Fruit fly (Drosophila melanogaster) whole organism, embryonic: ENCODE data around the gene CG14805.

Experiments used
- Asciz ChIP-seq: fragments of 200-800 bp; sonication (Bioruptor generic); optimal IDR thresholded peaks from 2 replicates; lab custom pipeline; 2017; ENCODE audit warnings: missing biosample characterization, mild to moderate bottlenecking, missing genetic modification characterization, missing genetic modification reagents
- Awh ChIP-seq: fragments of 200-800 bp; sonication (Bioruptor generic); IDR thresholded peaks from 2 replicates; pipeline ENCODE4, ENCODE4 v1.3.6; 2022; ENCODE audit warnings: missing biosample characterization, missing genetic modification characterization
- BEAF-32 ChIP-seq: fragments of 200-800 bp; sonication (Bioruptor generic); optimal IDR thresholded peaks from 3 replicates; lab custom pipeline; 2017; ENCODE audit warnings: missing biosample characterization, missing genetic modification characterization, mild to moderate bottlenecking, moderate library complexity, missing genetic modification reagents
- Bdp1 ChIP-seq: fragments of 200-800 bp; sonication (Bioruptor generic); optimal IDR thresholded peaks from 3 replicates; lab custom pipeline; 2016; ENCODE audit warnings: missing biosample characterization, missing genetic modification characterization
- C15 ChIP-seq: fragments of 200-800 bp; sonication (Bioruptor generic); IDR thresholded peaks from 3 replicates; pipeline ENCODE4 v1.3.6; 2022; ENCODE audit warnings: missing biosample characterization, missing genetic modification characterization
- CG12236 ChIP-seq: fragments of 200-800 bp; sonication (Bioruptor generic); optimal IDR thresholded peaks from 2 replicates; lab custom pipeline; 2016; ENCODE audit warnings: missing biosample characterization, missing genetic modification characterization
- CG12299 ChIP-seq: fragments of 200-800 bp; sonication (Bioruptor generic); optimal IDR thresholded peaks from 2 replicates; lab custom pipeline; 2018; ENCODE audit warnings: missing biosample characterization, mild to moderate bottlenecking, missing genetic modification characterization
- CG13424 ChIP-seq: fragments of 200-800 bp; sonication (Bioruptor generic); optimal IDR thresholded peaks from 2 replicates; lab custom pipeline; 2019; ENCODE audit warnings: missing biosample characterization, mild to moderate bottlenecking, missing genetic modification characterization, moderate library complexity
- CG14050 ChIP-seq: fragments of 200-800 bp; sonication (Bioruptor generic); IDR thresholded peaks from 3 replicates; pipeline ENCODE4 v1.3.6; 2022; ENCODE audit warnings: missing biosample characterization, missing genetic modification characterization
- CG17612 ChIP-seq: fragments of 200-800 bp; sonication (Bioruptor generic); IDR thresholded peaks from 2 replicates; pipeline ENCODE4 v1.3.6; 2022; ENCODE audit warnings: missing biosample characterization, missing genetic modification characterization
- CG17829 ChIP-seq: fragments of 200-800 bp; optimal IDR thresholded peaks from 2 replicates; lab custom pipeline; 2019; ENCODE audit warnings: missing biosample characterization, mild to moderate bottlenecking, missing genetic modification characterization, moderate library complexity
- CG18764 ChIP-seq: fragments of 200-800 bp; sonication (Bioruptor generic); optimal IDR thresholded peaks from 3 replicates; lab custom pipeline; 2016; ENCODE audit warnings: missing biosample characterization, missing genetic modification characterization
- CG2678 ChIP-seq: fragments of 200-800 bp; sonication (Bioruptor generic); optimal IDR thresholded peaks from 3 replicates; lab custom pipeline; 2019; ENCODE audit warnings: missing biosample characterization, mild to moderate bottlenecking, missing genetic modification characterization, moderate library complexity
- CG3065 ChIP-seq: fragments of 200-800 bp; sonication (Bioruptor generic); optimal IDR thresholded peaks from 2 replicates; lab custom pipeline; 2016; ENCODE audit warnings: missing biosample characterization, missing genetic modification characterization
- CG31365 ChIP-seq: fragments of 200-800 bp; sonication (Bioruptor generic); optimal IDR thresholded peaks from 2 replicates; lab custom pipeline; 2018; ENCODE audit warnings: missing biosample characterization, mild to moderate bottlenecking, missing genetic modification characterization
- CG34224 ChIP-seq: fragments of 200-800 bp; sonication (Bioruptor generic); IDR thresholded peaks from 3 replicates; pipeline ENCODE4 v1.3.6; 2022; ENCODE audit warnings: missing biosample characterization, missing genetic modification characterization; ENCODE audit not compliant: partially characterized antibody
- CG34422 ChIP-seq: fragments of 200-800 bp; sonication (Bioruptor generic); IDR thresholded peaks from 3 replicates; pipeline ENCODE4 v1.3.6; 2022; ENCODE audit warnings: missing biosample characterization, missing genetic modification characterization
- CG3847 ChIP-seq: fragments of 200-800 bp; sonication (Bioruptor generic); IDR thresholded peaks from 2 replicates; pipeline ENCODE4 v1.3.6; 2022; ENCODE audit warnings: missing biosample characterization, missing genetic modification characterization
- CG4282 ChIP-seq: fragments of 200-800 bp; sonication (Bioruptor generic); optimal IDR thresholded peaks from 2 replicates; lab custom pipeline; 2016; ENCODE audit warnings: missing biosample characterization, missing genetic modification characterization
- CG4360 ChIP-seq: fragments of 200-800 bp; sonication (Bioruptor generic); IDR thresholded peaks from 2 replicates; pipeline ENCODE4 v1.3.6; 2022; ENCODE audit warnings: missing biosample characterization, missing genetic modification characterization
- CG43689 ChIP-seq: fragments of 200-800 bp; sonication (Bioruptor generic); IDR thresholded peaks from 2 replicates; pipeline ENCODE4 v1.3.6; 2022; ENCODE audit warnings: missing biosample characterization, missing genetic modification characterization
- CG6683 ChIP-seq: fragments of 200-800 bp; sonication (Bioruptor generic); optimal IDR thresholded peaks from 2 replicates; lab custom pipeline; 2017; ENCODE audit warnings: missing biosample characterization, mild to moderate bottlenecking, missing genetic modification characterization, missing genetic modification reagents
- CG7745 ChIP-seq: fragments of 200-800 bp; sonication (Bioruptor generic); optimal IDR thresholded peaks from 2 replicates; lab custom pipeline; 2018; ENCODE audit warnings: missing biosample characterization, mild to moderate bottlenecking, missing genetic modification characterization, moderate library complexity
- CG9215 ChIP-seq: fragments of 200-800 bp; sonication (Bioruptor generic); IDR thresholded peaks from 2 replicates; pipeline ENCODE4 v1.3.6; 2022; ENCODE audit warnings: missing biosample characterization, missing genetic modification characterization
- CG9932 ChIP-seq: fragments of 200-800 bp; sonication (Bioruptor generic); IDR thresholded peaks from 2 replicates; pipeline ENCODE4 v1.3.6; 2022; ENCODE audit warnings: missing biosample characterization, missing genetic modification characterization
- Dip2 ChIP-seq: fragments of 200-800 bp; sonication (Bioruptor generic); IDR thresholded peaks from 2 replicates; pipeline ENCODE4 v1.3.6; 2022; ENCODE audit warnings: missing biosample characterization, missing genetic modification characterization
- Drgx ChIP-seq: fragments of 200-800 bp; sonication (Bioruptor generic); IDR thresholded peaks from 2 replicates; pipeline ENCODE4 v1.3.6; 2022; ENCODE audit warnings: missing biosample characterization, missing genetic modification characterization
- H2.0 ChIP-seq: fragments of 200-800 bp; sonication (Bioruptor generic); IDR thresholded peaks from 2 replicates; pipeline ENCODE4 v1.3.6; 2022; ENCODE audit warnings: missing biosample characterization, missing genetic modification characterization
- HLHmδ ChIP-seq: fragments of 200-800 bp; sonication (Bioruptor generic); optimal IDR thresholded peaks from 2 replicates; lab custom pipeline; 2018; ENCODE audit warnings: missing biosample characterization, mild to moderate bottlenecking, missing genetic modification characterization, moderate library complexity
- Kr ChIP-seq: fragments of 200-800 bp; sonication (Bioruptor generic); optimal IDR thresholded peaks from 2 replicates; lab custom pipeline; 2017; ENCODE audit warnings: missing biosample characterization, mild to moderate bottlenecking, missing genetic modification characterization
- Max ChIP-seq: fragments of 200-800 bp; sonication (Bioruptor generic); optimal IDR thresholded peaks from 2 replicates; lab custom pipeline; 2016; ENCODE audit warnings: missing biosample characterization, mild to moderate bottlenecking, missing genetic modification characterization
- NK7.1 ChIP-seq: fragments of 200-800 bp; sonication (Bioruptor generic); optimal IDR thresholded peaks from 3 replicates; lab custom pipeline; 2016; ENCODE audit warnings: missing biosample characterization, missing genetic modification characterization
- Oli ChIP-seq: fragments of 200-800 bp; sonication (Bioruptor generic); optimal IDR thresholded peaks from 2 replicates; lab custom pipeline; 2018; ENCODE audit warnings: missing biosample characterization, mild to moderate bottlenecking, missing genetic modification characterization, moderate library complexity
- Opbp ChIP-seq: fragments of 200-800 bp; sonication (Bioruptor generic); IDR thresholded peaks from 3 replicates; pipeline ENCODE4 v1.3.6; 2022; ENCODE audit warnings: missing biosample characterization, missing genetic modification characterization; ENCODE audit not compliant: partially characterized antibody
- Sry-δ ChIP-seq: fragments of 200-800 bp; sonication (Bioruptor generic); optimal IDR thresholded peaks from 2 replicates; lab custom pipeline; 2016; ENCODE audit warnings: missing biosample characterization, missing genetic modification characterization
- abd-A ChIP-seq: fragments of 200-800 bp; sonication (Bioruptor generic); optimal IDR thresholded peaks from 3 replicates; lab custom pipeline; 2019; ENCODE audit warnings: missing biosample characterization, mild to moderate bottlenecking, missing genetic modification characterization, moderate library complexity
- ac ChIP-seq: fragments of 200-800 bp; sonication (Bioruptor generic); optimal IDR thresholded peaks from 3 replicates; lab custom pipeline; 2017; ENCODE audit warnings: missing biosample characterization, mild to moderate bottlenecking, missing genetic modification characterization
- al ChIP-seq: fragments of 200-800 bp; sonication (Bioruptor generic); IDR thresholded peaks from 2 replicates; pipeline ENCODE4 v1.3.6; 2022; ENCODE audit warnings: missing biosample characterization, missing genetic modification characterization
- ap ChIP-seq: fragments of 200-800 bp; sonication (Bioruptor generic); IDR thresholded peaks from 2 replicates; pipeline ENCODE4 v1.3.6; 2022; ENCODE audit warnings: missing biosample characterization, missing genetic modification characterization
- az2 ChIP-seq: fragments of 200-800 bp; sonication (Bioruptor generic); optimal IDR thresholded peaks from 3 replicates; lab custom pipeline; 2016; ENCODE audit warnings: missing biosample characterization, missing genetic modification characterization
- bcd ChIP-seq: fragments of 200-800 bp; sonication (Bioruptor generic); optimal IDR thresholded peaks from 2 replicates; lab custom pipeline; 2017; ENCODE audit warnings: missing biosample characterization, mild to moderate bottlenecking, missing genetic modification characterization
- chinmo ChIP-seq: fragments of 200-800 bp; sonication (Bioruptor generic); IDR thresholded peaks from 4 replicates; pipeline ENCODE4 v1.3.6; 2022; ENCODE audit warnings: missing biosample characterization, missing genetic modification characterization; ENCODE audit not compliant: partially characterized antibody
- cwo ChIP-seq: fragments of 200-800 bp; sonication (Bioruptor generic); optimal IDR thresholded peaks from 3 replicates; lab custom pipeline; 2017; ENCODE audit warnings: missing biosample characterization, missing genetic modification characterization, mild to moderate bottlenecking, moderate library complexity, missing genetic modification reagents
- fd96Cb ChIP-seq: fragments of 200-800 bp; sonication (Bioruptor generic); optimal IDR thresholded peaks from 2 replicates; lab custom pipeline; 2018; ENCODE audit warnings: missing biosample characterization, mild to moderate bottlenecking, missing genetic modification characterization, moderate library complexity
- ftz-f1 ChIP-seq: fragments of 200-800 bp; sonication (Bioruptor generic); optimal IDR thresholded peaks from 2 replicates; lab custom pipeline; 2016; ENCODE audit warnings: missing biosample characterization, missing genetic modification characterization
- gce ChIP-seq: fragments of 200-800 bp; sonication (Bioruptor generic); IDR thresholded peaks from 3 replicates; pipeline ENCODE4 v1.3.6; 2022; ENCODE audit warnings: missing biosample characterization, missing genetic modification characterization
- hbn ChIP-seq: fragments of 200-800 bp; sonication (Bioruptor generic); IDR thresholded peaks from 2 replicates; pipeline ENCODE4 v1.3.6; 2022; ENCODE audit warnings: missing biosample characterization, missing genetic modification characterization; ENCODE audit not compliant: partially characterized antibody
- jumu ChIP-seq: fragments of 200-800 bp; sonication (Bioruptor generic); optimal IDR thresholded peaks from 3 replicates; lab custom pipeline; 2016; ENCODE audit warnings: missing biosample characterization, missing genetic modification characterization
- nerfin-1 ChIP-seq: fragments of 200-800 bp; sonication (Bioruptor generic); optimal IDR thresholded peaks from 3 replicates; lab custom pipeline; 2019; ENCODE audit warnings: missing biosample characterization, mild to moderate bottlenecking, missing genetic modification characterization, moderate library complexity
- phol ChIP-seq: fragments of 200-800 bp; sonication (Bioruptor generic); optimal IDR thresholded peaks from 3 replicates; lab custom pipeline; 2018; ENCODE audit warnings: missing biosample characterization, mild to moderate bottlenecking, missing genetic modification characterization, moderate library complexity
- sima ChIP-seq: fragments of 200-800 bp; sonication (Bioruptor generic); optimal IDR thresholded peaks from 2 replicates; lab custom pipeline; 2016; ENCODE audit warnings: missing biosample characterization, missing genetic modification characterization

Gene CG14805

dm6 chrX:1858867-1859266, 18.2 kb upstream of the CG14805 start, which contains the start of gene Lamtor5 (continued):
- TF ChIP-seq CG34224 (GFP tag; lab: Robert Waterston, UW) (peak; percentile 52; the same call in 2 of the 3 replicates), Drgx (GFP tag; lab: Robert Waterston, UW) (peak; percentile 19; the same call in 1 of the 2 replicates), CG34422 (GFP tag; lab: Robert Waterston, UW) (peak; percentile 59; the same call in 1 of the 3 replicates), al (no peak), CG6683 (GFP tag; lab: Kevin White, UChicago) (no peak), BEAF-32 (GFP tag; lab: Kevin White, UChicago) (peak; percentile 15), Oli (tag; lab: Kevin White, UChicago) (no peak), CG18764 (no peak), az2 (GFP tag; lab: Kevin White, UChicago) (peak; percentile 21), sima (GFP tag; lab: Kevin White, UChicago) (no peak), hbn (no peak), CG43689 (GFP tag; lab: Robert Waterston, UW) (no peak), CG3847 (no peak), Opbp (GFP tag; lab: Robert Waterston, UW) (no peak), chinmo (GFP tag; lab: Robert Waterston, UW) (no peak), gce (GFP tag; lab: Robert Waterston, UW) (no peak), Max (GFP tag; lab: Kevin White, UChicago) (peak; percentile 24), CG31365 (tag; lab: Kevin White, UChicago) (no peak), ap (GFP tag; lab: Robert Waterston, UW) (no peak), Kr (GFP tag; lab: Kevin White, UChicago) (no peak), ac (GFP tag; lab: Kevin White, UChicago) (no peak), fd96Cb (peak; percentile 8), CG7745 (tag; lab: Kevin White, UChicago) (no peak), cwo (peak; percentile 27), Sry-δ (GFP tag; lab: Kevin White, UChicago) (peak; percentile 14), ftz-f1 (GFP tag; lab: Kevin White, UChicago) (no peak), CG12299 (tag; lab: Kevin White, UChicago) (no peak), C15 (no peak), CG9932 (peak; percentile 76), CG13424 (peak; percentile 50), Bdp1 (GFP tag; lab: Kevin White, UChicago) (no peak), nerfin-1 (tag; lab: Kevin White, UChicago) (peak; percentile 30), CG4360 (no peak), H2.0 (no peak), Asciz (GFP tag; lab: Kevin White, UChicago) (no peak), CG3065 (GFP tag; lab: Kevin White, UChicago) (no peak), CG2678 (peak; percentile 54), CG12236 (GFP tag; lab: Kevin White, UChicago) (no peak), HLHmδ (GFP tag; lab: Kevin White, UChicago) (no peak), CG17612 (GFP tag; lab: Robert Waterston, UW) (no peak), abd-A (tag; lab: Kevin White, UChicago) (no peak), CG4282 (GFP tag; lab: Kevin White, UChicago) (peak; percentile 68), CG14050 (no peak), CG17829 (tag; lab: Kevin White, UChicago) (peak; percentile 56), NK7.1 (GFP tag; lab: Kevin White, UChicago) (no peak), phol (tag; lab: Kevin White, UChicago) (peak; percentile 41), Dip2 (GFP tag; lab: Robert Waterston, UW) (no peak), jumu (GFP tag; lab: Kevin White, UChicago) (peak; percentile 29), Awh (GFP tag; lab: Robert Waterston, UW) (no peak), bcd (GFP tag; lab: Kevin White, UChicago) (peak; percentile 48), CG9215 (GFP tag; lab: Robert Waterston, UW) (no peak)
